Worm (Caenorhabditis elegans): ENCODE measurements around the gene nlp-61.
"Not testable (repeated sequence)": the region's sequence is repeated elsewhere in the genome, so short reads cannot be mapped to it uniquely, and the experiment has no call there.

DNA sequence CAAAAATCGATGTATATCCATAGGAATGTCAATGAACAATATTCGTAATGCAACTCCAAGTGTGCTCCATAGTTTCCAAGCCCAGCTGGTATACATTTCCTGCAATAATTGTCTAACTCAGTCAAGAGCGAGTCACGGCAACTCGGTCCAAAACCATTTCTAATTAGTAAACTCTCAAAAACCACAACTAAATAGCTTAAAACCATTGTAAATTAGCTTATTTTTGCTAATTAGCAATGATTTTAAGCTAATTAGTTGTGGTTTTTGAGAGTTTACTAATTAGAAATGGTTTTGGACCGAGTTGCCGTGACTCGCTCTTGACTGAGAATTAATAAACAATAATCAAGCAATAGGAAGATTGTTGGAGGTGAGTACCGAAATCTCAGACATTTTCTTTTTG is 37.4 kb downstream of the nlp-61 start, which contains the start of gene dhs-29:
- TF ChIP-seq ama-1 (optimal IDR thresholded peaks at IDR 0.05); ceh-36 (tag; optimal IDR thresholded peaks at IDR 0.05); sea-1 (GFP tag; conservative IDR thresholded peaks at IDR 0.05); tra-4 (tag; optimal IDR thresholded peaks at IDR 0.05); ceh-13 (GFP tag; optimal IDR thresholded peaks at IDR 0.05); hnd-1 (tag; optimal IDR thresholded peaks at IDR 0.05); aly-1 (tag; optimal IDR thresholded peaks at IDR 0.05); flt-1 (GFP tag; IDR thresholded peaks at IDR 0.05): not testable (repeated sequence)

All from whole organism, early embryonic.